Worm (Caenorhabditis elegans) whole organism, L3 larva: ENCODE data around the gene F27E5.8.
A peak's percentile ranks its signal among the peaks of the same experiment; 100 is the strongest.

Source experiments
- R02D3.7 ChIP-seq: fragments of 150-350 bp; optimal IDR thresholded peaks from 2 replicates; lab custom pipeline; 2014; ENCODE audit warnings: missing biosample characterization, missing genetic modification characterization
- ZK546.5 ChIP-seq: sonication (generic microtip); optimal IDR thresholded peaks from 2 replicates; lab custom pipeline; 2017; ENCODE audit warnings: missing biosample characterization, missing genetic modification characterization
- aly-2 ChIP-seq: fragments of 150-350 bp; optimal IDR thresholded peaks from 2 replicates; lab custom pipeline; 2014; ENCODE audit warnings: missing biosample characterization, missing genetic modification characterization
- ama-1 ChIP-seq: fragments of 150-350 bp; optimal IDR thresholded peaks from 2 replicates; lab custom pipeline; 2018
- ceh-16 ChIP-seq: sonication (generic microtip); optimal IDR thresholded peaks from 2 replicates; lab custom pipeline; 2017; ENCODE audit warnings: missing biosample characterization, missing genetic modification characterization
- ceh-82 ChIP-seq: fragments of 150-350 bp; optimal IDR thresholded peaks from 2 replicates; lab custom pipeline; 2014; ENCODE audit warnings: missing biosample characterization, missing genetic modification characterization
- ceh-9 ChIP-seq: sonication (generic microtip); optimal IDR thresholded peaks from 2 replicates; lab custom pipeline; 2018; ENCODE audit warnings: missing biosample characterization, missing genetic modification characterization
- daf-12 ChIP-seq: fragments of 150-350 bp; optimal IDR thresholded peaks from 2 replicates; lab custom pipeline; 2014; ENCODE audit warnings: missing biosample characterization, missing genetic modification reagents, missing genetic modification characterization
- egl-27 ChIP-seq: sonication (generic microtip); optimal IDR thresholded peaks from 4 replicates; lab custom pipeline; 2017; ENCODE audit warnings: missing biosample characterization, missing genetic modification reagents, missing genetic modification characterization
- egl-5 ChIP-seq: fragments of 150-350 bp; optimal IDR thresholded peaks from 2 replicates; lab custom pipeline; 2017; ENCODE audit warnings: missing biosample characterization, missing genetic modification reagents, missing genetic modification characterization, inconsistent platforms
- elt-1 ChIP-seq: fragments of 150-350 bp; optimal IDR thresholded peaks from 2 replicates; lab custom pipeline; 2014; ENCODE audit warnings: missing biosample characterization, missing genetic modification characterization
- elt-2 ChIP-seq: sonication (generic microtip); optimal IDR thresholded peaks from 2 replicates; lab custom pipeline; 2016; ENCODE audit warnings: missing genetic modification reagents, mild to moderate bottlenecking, missing genetic modification characterization, missing compliant biosample characterization
- eor-1 ChIP-seq, 2 experiments: fragments of 150-350 bp; optimal IDR thresholded peaks; 2 replicates each; lab custom pipeline; 2014 to 2018; ENCODE audit warnings: missing biosample characterization in 2 of 2, missing genetic modification characterization in 2 of 2
- lin-15B ChIP-seq: fragments of 150-350 bp; optimal IDR thresholded peaks from 2 replicates; lab custom pipeline; 2014; ENCODE audit warnings: missing biosample characterization, missing genetic modification characterization
- lin-39 ChIP-seq: fragments of 150-350 bp; optimal IDR thresholded peaks from 2 replicates; lab custom pipeline; 2018; ENCODE audit warnings: missing biosample characterization, missing genetic modification reagents, missing genetic modification characterization
- lsy-12 ChIP-seq: sonication (generic microtip); optimal IDR thresholded peaks from 2 replicates; lab custom pipeline; 2016; ENCODE audit warnings: mild to moderate bottlenecking, missing genetic modification characterization, missing compliant biosample characterization
- nhr-237 ChIP-seq: fragments of 150-350 bp; optimal IDR thresholded peaks from 2 replicates; lab custom pipeline; 2014; ENCODE audit warnings: missing biosample characterization, missing genetic modification characterization
- nhr-25 ChIP-seq: sonication (generic microtip); optimal IDR thresholded peaks from 2 replicates; lab custom pipeline; 2017; ENCODE audit warnings: missing biosample characterization, missing genetic modification characterization
- nhr-28 ChIP-seq: fragments of 150-350 bp; optimal IDR thresholded peaks from 2 replicates; lab custom pipeline; 2014; ENCODE audit warnings: missing biosample characterization, missing genetic modification characterization
- nhr-43 ChIP-seq: sonication (generic microtip); optimal IDR thresholded peaks from 2 replicates; lab custom pipeline; 2016; ENCODE audit warnings: mild to moderate bottlenecking, missing genetic modification characterization, missing compliant biosample characterization; ENCODE audit not compliant: poor library complexity, severe bottlenecking
- nhr-77 ChIP-seq: fragments of 150-350 bp; optimal IDR thresholded peaks from 2 replicates; lab custom pipeline; 2014; ENCODE audit warnings: missing biosample characterization, missing genetic modification characterization
- pha-4 ChIP-seq: fragments of 150-350 bp; optimal IDR thresholded peaks from 2 replicates; lab custom pipeline; 2014; ENCODE audit warnings: missing biosample characterization, missing genetic modification reagents, missing genetic modification characterization
- pqm-1 ChIP-seq: fragments of 150-350 bp; optimal IDR thresholded peaks from 2 replicates; lab custom pipeline; 2017; ENCODE audit warnings: missing biosample characterization, missing genetic modification characterization, inconsistent platforms
- tbx-2 ChIP-seq: sonication (generic microtip); optimal IDR thresholded peaks from 2 replicates; lab custom pipeline; 2016; ENCODE audit warnings: mild to moderate bottlenecking, missing genetic modification characterization, missing compliant biosample characterization
- unc-62 ChIP-seq: fragments of 150-350 bp; sonication (generic microtip); optimal IDR thresholded peaks from 4 replicates; lab custom pipeline; 2014; ENCODE audit warnings: missing biosample characterization, missing genetic modification reagents, missing genetic modification characterization
- zag-1 ChIP-seq: fragments of 150-350 bp; optimal IDR thresholded peaks from 2 replicates; lab custom pipeline; 2014; ENCODE audit warnings: missing biosample characterization, missing genetic modification characterization

F27E5.8 gene

DNA sequence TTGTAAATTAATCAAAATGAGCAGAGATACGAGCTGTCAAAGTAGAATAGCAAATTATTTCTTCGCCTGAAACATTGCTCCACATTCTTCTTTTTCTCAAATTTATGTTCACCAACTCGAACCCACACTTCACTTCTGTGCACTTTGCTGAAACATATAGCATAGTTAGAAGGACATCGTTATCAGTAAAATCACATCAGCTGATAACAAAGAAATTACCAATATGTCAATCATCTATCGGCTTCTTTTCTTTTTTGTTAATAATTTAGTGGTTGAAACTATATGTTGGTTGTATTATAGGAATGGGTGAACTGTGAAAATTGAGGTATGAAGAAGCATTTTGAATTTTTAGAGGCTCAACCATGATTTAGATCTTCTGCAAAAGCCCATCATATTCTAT is 32.1 kb downstream of the F27E5.8 start:
- peak; percentile 60 for TF ChIP-seq pqm-1 (tag; lab: Kevin White, UChicago)
- no peak for TF ChIP-seq R02D3.7 (tag; lab: Kevin White, UChicago)
- peak; percentile 81 for TF ChIP-seq elt-2 (tag; lab: Kevin White, UChicago)

DNA sequence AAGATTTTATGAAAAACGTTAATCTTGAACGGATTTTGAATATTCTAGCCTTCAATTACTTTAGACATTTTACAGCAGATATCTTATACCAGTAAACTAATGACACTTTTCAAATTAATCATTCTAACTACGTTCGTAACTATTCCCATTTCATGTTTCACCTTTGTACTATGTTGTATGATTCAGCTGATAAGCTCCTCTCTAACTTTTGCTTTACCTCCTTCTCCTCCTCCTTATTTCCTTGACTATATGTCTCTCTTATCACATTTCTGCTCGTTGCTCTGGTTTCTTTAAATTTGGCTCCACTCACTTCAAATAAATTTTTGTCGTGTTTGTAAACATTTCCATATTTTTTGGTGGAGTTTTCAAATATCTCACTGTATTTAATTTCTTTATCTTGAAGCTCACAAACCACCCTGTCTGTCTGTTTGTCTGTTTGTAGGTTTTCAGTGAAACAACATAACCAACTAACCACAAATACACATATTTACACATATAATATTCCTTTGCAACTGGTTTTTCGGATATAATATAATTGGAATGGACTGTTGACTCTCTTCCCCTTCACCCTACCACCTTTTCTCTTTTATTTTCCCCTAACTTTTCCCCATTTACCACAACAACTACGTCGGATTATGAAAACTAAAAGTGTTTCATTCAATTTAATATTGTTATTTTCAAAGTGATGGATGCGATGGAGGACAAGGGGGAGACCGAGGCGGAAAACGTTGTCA is 32.9 kb downstream of the F27E5.8 start, which contains the start of gene lact-2:
Gene lact-2 (plus strand): TSS at position 684 of the 734 bp plus-strand sequence.
- TF ChIP-seq egl-5 (tag; lab: Kevin White, UChicago) (no peak), pqm-1 (tag; lab: Kevin White, UChicago) (peak; percentile 77), ama-1 (no peak), elt-2 (tag; lab: Kevin White, UChicago) (peak; percentile 76), tbx-2 (no peak), unc-62 (no peak), ceh-9 (no peak)

DNA sequence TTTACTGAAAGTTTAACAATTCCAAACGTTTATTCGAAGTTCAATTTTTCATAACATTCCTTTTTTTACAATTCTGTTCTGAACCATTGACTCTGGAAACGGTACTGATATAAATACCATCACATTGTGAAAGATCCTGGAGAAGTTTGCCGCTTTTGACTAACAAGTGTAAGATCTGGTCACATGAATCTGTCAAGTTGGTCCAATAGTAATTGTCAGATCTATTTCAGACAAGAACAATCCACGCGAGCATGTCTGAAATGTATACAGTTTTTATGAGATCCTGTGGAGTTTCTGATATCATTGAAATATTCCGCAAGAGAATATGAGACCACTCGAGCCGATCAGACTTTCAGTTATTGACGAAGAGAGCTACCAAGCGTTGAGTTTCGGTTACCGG is 34.2 kb downstream of the F27E5.8 start:
- TF ChIP-seq eor-1 (tag; optimal IDR thresholded peaks at IDR 0.05; lab: Kevin White, UChicago) (no peak), ama-1 (no peak), aly-2 (tag; lab: Kevin White, UChicago) (no peak), nhr-43 (tag; lab: Kevin White, UChicago) (no peak), ceh-82 (no peak), nhr-25 (tag; lab: Kevin White, UChicago) (no peak), lin-39 (tag; lab: Kevin White, UChicago) (no peak), ZK546.5 (tag; lab: Kevin White, UChicago) (no peak), daf-12 (tag; lab: Kevin White, UChicago) (no peak), egl-27 (tag; lab: Kevin White, UChicago) (no peak), R02D3.7 (tag; lab: Kevin White, UChicago) (no peak), nhr-237 (tag; lab: Kevin White, UChicago) (no peak), pha-4 (tag; lab: Kevin White, UChicago) (no peak), nhr-28 (tag; lab: Kevin White, UChicago) (no peak), nhr-77 (tag; lab: Kevin White, UChicago) (no peak), ceh-16 (tag; lab: Kevin White, UChicago) (no peak), zag-1 (tag; lab: Kevin White, UChicago) (no peak)

DNA sequence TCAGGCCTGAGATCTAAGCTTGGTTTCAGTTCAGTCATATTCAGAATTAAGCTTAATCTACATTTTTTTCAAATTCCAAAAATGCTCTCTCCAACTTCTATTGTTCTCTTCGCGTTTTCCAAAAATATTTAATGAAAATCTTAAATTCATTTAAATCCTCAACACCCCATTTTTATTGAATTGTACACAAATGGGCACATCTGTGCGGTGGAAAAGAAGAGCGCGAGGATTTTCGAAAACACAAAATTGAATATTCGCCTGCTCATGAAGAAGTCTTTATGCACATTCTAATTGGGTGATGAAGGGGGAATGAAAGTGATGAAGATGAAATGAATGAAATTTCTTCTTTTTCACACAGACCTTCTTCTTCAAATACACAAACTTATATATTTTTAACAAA is 42.8 kb downstream of the F27E5.8 start:
- TF ChIP-seq lin-15B (tag; lab: Kevin White, UChicago) (no peak), tbx-2 (no peak), nhr-28 (tag; lab: Kevin White, UChicago) (no peak), lin-39 (tag; lab: Kevin White, UChicago) (no peak), elt-1 (tag; lab: Kevin White, UChicago) (no peak), lsy-12 (tag; lab: Kevin White, UChicago) (no peak)

DNA sequence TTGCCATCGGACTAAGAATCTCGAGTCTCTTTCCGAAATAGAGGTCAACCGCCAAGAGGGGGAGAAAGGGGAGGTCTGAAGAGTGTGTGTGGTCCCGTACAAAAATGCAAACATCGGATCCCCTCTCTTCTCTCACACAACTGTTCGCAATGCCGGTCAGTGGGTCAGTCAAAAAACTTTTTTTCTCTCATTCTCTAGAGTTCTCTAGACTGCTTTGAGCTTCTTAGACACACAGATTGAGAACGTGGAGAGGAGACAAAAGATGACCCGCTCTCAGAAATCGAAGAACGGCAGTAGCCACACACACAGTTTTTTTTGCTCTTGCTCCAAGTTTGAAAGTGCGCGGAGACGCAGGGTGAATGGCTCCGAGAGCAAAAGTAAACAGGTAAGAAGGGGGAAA is 51.5 kb downstream of the F27E5.8 start:
- peak; percentile 84 for TF ChIP-seq pha-4 (tag; lab: Kevin White, UChicago)
- no peak for TF ChIP-seq pqm-1 (tag; lab: Kevin White, UChicago)
